Worm (Caenorhabditis elegans) whole organism, early embryonic: ENCODE measurements around the gene srx-88.

Source experiments
- F13C5.2 ChIP-seq: sonication (generic microtip); optimal IDR thresholded peaks from 2 replicates; lab custom pipeline; 2017; ENCODE audit warnings: mild to moderate bottlenecking, missing genetic modification characterization, inconsistent platforms, missing compliant biosample characterization
- ama-1 ChIP-seq: fragments of 150-350 bp; optimal IDR thresholded peaks from 2 replicates; lab custom pipeline; 2014
- hmg-4 ChIP-seq: fragments of 200-800 bp; sonication (Bioruptor generic); optimal IDR thresholded peaks from 2 replicates; lab custom pipeline; 2018; ENCODE audit warnings: mild to moderate bottlenecking, missing genetic modification characterization, missing compliant biosample characterization
- hnd-1 ChIP-seq: sonication (generic microtip); optimal IDR thresholded peaks from 2 replicates; lab custom pipeline; 2016; ENCODE audit warnings: missing genetic modification characterization, missing compliant biosample characterization
- tra-4 ChIP-seq: sonication (generic microtip); optimal IDR thresholded peaks from 2 replicates; lab custom pipeline; 2017; ENCODE audit warnings: missing genetic modification characterization, missing compliant biosample characterization

DNA sequence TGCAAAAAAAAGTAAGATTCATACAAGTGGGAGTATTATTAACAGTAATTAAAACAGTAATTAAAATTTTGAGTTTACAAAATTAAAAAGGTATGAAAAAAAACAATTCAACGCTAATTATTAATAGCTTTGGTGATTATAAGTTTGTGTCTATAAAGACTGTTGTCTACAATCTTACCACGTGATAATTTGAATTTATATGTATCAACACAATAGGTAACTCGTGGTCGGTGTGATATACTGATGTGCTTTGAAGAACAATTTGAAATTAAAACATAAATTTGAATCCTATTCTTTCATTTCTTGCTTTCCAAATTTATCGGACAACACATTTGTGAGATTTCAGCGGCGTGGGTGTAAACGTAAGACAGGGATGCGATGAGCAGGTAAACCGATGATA, 44.5 kb downstream of the srx-88 start:
- TF ChIP-seq ama-1 (lab: Kevin White, UChicago) (no peak), hmg-4 (GFP tag; lab: Kevin White, UChicago) (no peak), hnd-1 (tag; lab: Kevin White, UChicago) (no peak), tra-4 (tag; lab: Kevin White, UChicago) (no peak), F13C5.2 (no peak)
